Fruit fly (Drosophila melanogaster) whole organism, embryonic: ENCODE results near the gene Rab9Db.

Experiments
- Bgb ChIP-seq: fragments of 200-800 bp; sonication (Bioruptor generic); IDR thresholded peaks from 2 replicates; pipeline ENCODE4 v1.3.6; 2022; ENCODE audit warnings: missing biosample characterization, missing genetic modification characterization; ENCODE audit not compliant: partially characterized antibody
- CG12155 ChIP-seq: fragments of 200-800 bp; sonication (Bioruptor generic); optimal IDR thresholded peaks from 3 replicates; lab custom pipeline; 2016; ENCODE audit warnings: missing biosample characterization, missing genetic modification characterization
- CG17328 ChIP-seq: fragments of 200-800 bp; sonication (Bioruptor generic); IDR thresholded peaks from 2 replicates; pipeline ENCODE4 v1.3.6; 2022; ENCODE audit warnings: missing biosample characterization, missing genetic modification characterization
- CG17361 ChIP-seq: fragments of 200-800 bp; sonication (Bioruptor generic); IDR thresholded peaks from 3 replicates; pipeline ENCODE4 v1.3.6; 2022; ENCODE audit warnings: missing biosample characterization, missing genetic modification characterization
- CG17802 ChIP-seq: fragments of 200-800 bp; sonication (Bioruptor generic); optimal IDR thresholded peaks from 2 replicates; lab custom pipeline; 2018; ENCODE audit warnings: missing biosample characterization, mild to moderate bottlenecking, missing genetic modification characterization, moderate library complexity
- CG2199 ChIP-seq: fragments of 200-800 bp; sonication (Bioruptor generic); IDR thresholded peaks from 3 replicates; pipeline ENCODE4 v1.3.6; 2022; ENCODE audit warnings: missing biosample characterization, missing genetic modification characterization
- CG2678 ChIP-seq: fragments of 200-800 bp; sonication (Bioruptor generic); optimal IDR thresholded peaks from 3 replicates; lab custom pipeline; 2019; ENCODE audit warnings: missing biosample characterization, mild to moderate bottlenecking, missing genetic modification characterization, moderate library complexity
- CG3838 ChIP-seq: fragments of 200-800 bp; sonication (Bioruptor generic); optimal IDR thresholded peaks from 3 replicates; lab custom pipeline; 2016; ENCODE audit warnings: missing biosample characterization, missing genetic modification characterization
- CG4707 ChIP-seq: fragments of 200-800 bp; sonication (Bioruptor generic); optimal IDR thresholded peaks from 2 replicates; lab custom pipeline; 2018; ENCODE audit warnings: missing biosample characterization, mild to moderate bottlenecking, missing genetic modification characterization, moderate library complexity
- CG6654 ChIP-seq: fragments of 200-800 bp; sonication (Bioruptor generic); optimal IDR thresholded peaks from 2 replicates; lab custom pipeline; 2017; ENCODE audit warnings: missing biosample characterization, mild to moderate bottlenecking, missing genetic modification characterization
- CG6689 ChIP-seq: fragments of 200-800 bp; sonication (Bioruptor generic); IDR thresholded peaks from 2 replicates; pipeline ENCODE4 v1.3.6; 2022; ENCODE audit warnings: missing biosample characterization, missing genetic modification characterization
- CG6765 ChIP-seq: fragments of 200-800 bp; sonication (Bioruptor generic); optimal IDR thresholded peaks from 3 replicates; lab custom pipeline; 2017; ENCODE audit warnings: missing biosample characterization, mild to moderate bottlenecking, missing genetic modification characterization
- CG6813 ChIP-seq: fragments of 200-800 bp; sonication (Bioruptor generic); optimal IDR thresholded peaks from 2 replicates; lab custom pipeline; 2017; ENCODE audit warnings: missing biosample characterization, missing genetic modification characterization, mild to moderate bottlenecking, moderate library complexity, missing genetic modification reagents
- CG7357 ChIP-seq: fragments of 200-800 bp; sonication (Bioruptor generic); IDR thresholded peaks from 3 replicates; pipeline ENCODE4 v1.3.6; 2022; ENCODE audit warnings: missing biosample characterization, missing genetic modification characterization
- CG7987 ChIP-seq: fragments of 200-800 bp; sonication (Bioruptor generic); optimal IDR thresholded peaks from 2 replicates; lab custom pipeline; 2018; ENCODE audit warnings: missing biosample characterization, mild to moderate bottlenecking, missing genetic modification characterization, moderate library complexity
- CG8388 ChIP-seq: fragments of 200-800 bp; sonication (Bioruptor generic); optimal IDR thresholded peaks from 2 replicates; lab custom pipeline; 2019; ENCODE audit warnings: missing biosample characterization, mild to moderate bottlenecking, missing genetic modification characterization, moderate library complexity
- D ChIP-seq, 2 experiments: fragments of 200-800 bp in 1 of 2; fragments of >200 bp in 1 of 2; sonication (Bioruptor generic) in 1 of 2; optimal IDR thresholded peaks; 2 replicates in 1 of 2; 3 replicates in 1 of 2; lab custom pipeline; 2017; ENCODE audit warnings: mild to moderate bottlenecking in 1 of 2, missing biosample characterization in 1 of 2, missing genetic modification characterization in 1 of 2, missing genetic modification reagents in 1 of 2
- Doc3 ChIP-seq: fragments of 200-800 bp; sonication (Bioruptor generic); IDR thresholded peaks from 3 replicates; pipeline ENCODE4 v1.3.6; 2022; ENCODE audit warnings: missing biosample characterization, missing genetic modification characterization; ENCODE audit not compliant: partially characterized antibody
- Dref ChIP-seq: fragments of 200-800 bp; sonication (Bioruptor generic); IDR thresholded peaks from 2 replicates; pipeline ENCODE4 v1.3.6; 2022; ENCODE audit warnings: missing biosample characterization, missing genetic modification characterization
- Fer2 ChIP-seq: fragments of 200-800 bp; sonication (Bioruptor generic); optimal IDR thresholded peaks from 2 replicates; lab custom pipeline; 2018; ENCODE audit warnings: missing biosample characterization, mild to moderate bottlenecking, missing genetic modification characterization, moderate library complexity
- Gsc ChIP-seq: fragments of 200-800 bp; sonication (Bioruptor generic); IDR thresholded peaks from 2 replicates; pipeline ENCODE4 v1.3.6; 2022; ENCODE audit warnings: missing biosample characterization, missing genetic modification characterization
- HHEX ChIP-seq: fragments of 200-800 bp; sonication (Bioruptor generic); optimal IDR thresholded peaks from 3 replicates; lab custom pipeline; 2017; ENCODE audit warnings: missing biosample characterization, mild to moderate bottlenecking, missing genetic modification characterization, missing genetic modification reagents
- MESR4 ChIP-seq: fragments of 200-800 bp; sonication (Bioruptor generic); optimal IDR thresholded peaks from 2 replicates; lab custom pipeline; 2018; ENCODE audit warnings: missing biosample characterization, mild to moderate bottlenecking, missing genetic modification characterization, moderate library complexity
- Nf-YA ChIP-seq: fragments of 200-800 bp; sonication (Bioruptor generic); IDR thresholded peaks from 2 replicates; pipeline ENCODE4 v1.3.6; 2022; ENCODE audit warnings: missing biosample characterization, missing genetic modification characterization
- Scr ChIP-seq: fragments of 200-800 bp; sonication (Bioruptor generic); IDR thresholded peaks from 2 replicates; pipeline ENCODE4 v1.3.6; 2022; ENCODE audit warnings: missing biosample characterization, missing genetic modification characterization; ENCODE audit not compliant: partially characterized antibody
- Sox100B ChIP-seq: fragments of 200-800 bp; sonication (Bioruptor generic); optimal IDR thresholded peaks from 3 replicates; lab custom pipeline; 2018; ENCODE audit warnings: missing biosample characterization, mild to moderate bottlenecking, missing genetic modification characterization
- Tbp ChIP-seq: fragments of >200 bp; optimal IDR thresholded peaks from 2 replicates; lab custom pipeline; 2018; ENCODE audit warnings: missing biosample characterization, missing genetic modification characterization
- az2 ChIP-seq: fragments of 200-800 bp; sonication (Bioruptor generic); optimal IDR thresholded peaks from 3 replicates; lab custom pipeline; 2016; ENCODE audit warnings: missing biosample characterization, missing genetic modification characterization
- br ChIP-seq: fragments of >200 bp; optimal IDR thresholded peaks from 2 replicates; lab custom pipeline; 2017
- crol ChIP-seq: fragments of 200-800 bp; sonication (Bioruptor generic); IDR thresholded peaks from 2 replicates; pipeline ENCODE4 v1.3.6; 2022; ENCODE audit warnings: missing biosample characterization, missing genetic modification characterization
- cwo ChIP-seq: fragments of 200-800 bp; sonication (Bioruptor generic); optimal IDR thresholded peaks from 3 replicates; lab custom pipeline; 2017; ENCODE audit warnings: missing biosample characterization, missing genetic modification characterization, mild to moderate bottlenecking, moderate library complexity, missing genetic modification reagents
- da ChIP-seq: fragments of 200-800 bp; sonication (Bioruptor generic); optimal IDR thresholded peaks from 2 replicates; lab custom pipeline; 2016; ENCODE audit warnings: missing biosample characterization, missing genetic modification characterization
- dmrt99B ChIP-seq: fragments of 200-800 bp; sonication (Bioruptor generic); optimal IDR thresholded peaks from 2 replicates; lab custom pipeline; 2018; ENCODE audit warnings: missing biosample characterization, mild to moderate bottlenecking, missing genetic modification characterization, moderate library complexity
- dysf ChIP-seq: fragments of 200-800 bp; sonication (Bioruptor generic); IDR thresholded peaks from 3 replicates; pipeline ENCODE4 v1.3.6; 2022; ENCODE audit warnings: missing biosample characterization, missing genetic modification characterization
- eve ChIP-seq, 2 experiments: fragments of >200 bp; optimal IDR thresholded peaks; 2 replicates each; lab custom pipeline; 2017; ENCODE audit warnings: missing biosample characterization in 2 of 2, missing genetic modification characterization in 2 of 2
- eyg ChIP-seq: fragments of 200-800 bp; sonication (Bioruptor generic); optimal IDR thresholded peaks from 3 replicates; lab custom pipeline; 2016; ENCODE audit warnings: missing biosample characterization, missing genetic modification characterization
- fd64A ChIP-seq: fragments of 200-800 bp; sonication (Bioruptor generic); optimal IDR thresholded peaks from 3 replicates; lab custom pipeline; 2018; ENCODE audit warnings: missing biosample characterization, mild to moderate bottlenecking, missing genetic modification characterization
- gcm2 ChIP-seq: fragments of 200-800 bp; sonication (Bioruptor generic); optimal IDR thresholded peaks from 2 replicates; lab custom pipeline; 2016; ENCODE audit warnings: missing biosample characterization, missing genetic modification characterization
- h ChIP-seq: fragments of >200 bp; optimal IDR thresholded peaks from 2 replicates; lab custom pipeline; 2017
- lmd ChIP-seq: fragments of 200-800 bp; sonication (Bioruptor generic); IDR thresholded peaks from 2 replicates; pipeline ENCODE4 v1.3.6; 2022; ENCODE audit warnings: missing biosample characterization, missing genetic modification characterization
- mirr ChIP-seq: fragments of 200-800 bp; sonication (Bioruptor generic); optimal IDR thresholded peaks from 3 replicates; lab custom pipeline; 2018; ENCODE audit warnings: missing biosample characterization, mild to moderate bottlenecking, missing genetic modification characterization
- otp ChIP-seq: fragments of 200-800 bp; sonication (Bioruptor generic); IDR thresholded peaks from 3 replicates; pipeline ENCODE4, ENCODE4 v1.3.6; 2022; ENCODE audit warnings: missing biosample characterization, missing genetic modification characterization
- scrt ChIP-seq: fragments of 200-800 bp; sonication (Bioruptor generic); optimal IDR thresholded peaks from 2 replicates; lab custom pipeline; 2018; ENCODE audit warnings: missing biosample characterization, mild to moderate bottlenecking, missing genetic modification characterization, moderate library complexity
- sens-2 ChIP-seq: fragments of 200-800 bp; sonication (Bioruptor generic); IDR thresholded peaks from 2 replicates; pipeline ENCODE4 v1.3.6; 2022; ENCODE audit warnings: missing biosample characterization, missing genetic modification characterization
- sna ChIP-seq: fragments of 200-800 bp; sonication (Bioruptor generic); IDR thresholded peaks from 2 replicates; pipeline ENCODE4 v1.3.6; 2022; ENCODE audit warnings: missing biosample characterization, missing genetic modification characterization; ENCODE audit not compliant: partially characterized antibody
- sqz ChIP-seq: fragments of 200-800 bp; sonication (Bioruptor generic); optimal IDR thresholded peaks from 3 replicates; lab custom pipeline; 2018; ENCODE audit warnings: missing biosample characterization, mild to moderate bottlenecking, missing genetic modification characterization
- tup ChIP-seq: fragments of 200-800 bp; sonication (Bioruptor generic); optimal IDR thresholded peaks from 2 replicates; lab custom pipeline; 2016; ENCODE audit warnings: missing biosample characterization, mild to moderate bottlenecking, missing genetic modification characterization, moderate library complexity
- wor ChIP-seq: fragments of 200-800 bp; sonication (Bioruptor generic); IDR thresholded peaks from 2 replicates; pipeline ENCODE4 v1.3.6; 2022; ENCODE audit warnings: missing biosample characterization, missing genetic modification characterization
- zen2 ChIP-seq: fragments of 200-800 bp; sonication (Bioruptor generic); IDR thresholded peaks from 3 replicates; pipeline ENCODE4 v1.3.6; 2022; ENCODE audit warnings: missing biosample characterization, missing genetic modification characterization; ENCODE audit not compliant: partially characterized antibody

Rab9Db gene

DNA sequence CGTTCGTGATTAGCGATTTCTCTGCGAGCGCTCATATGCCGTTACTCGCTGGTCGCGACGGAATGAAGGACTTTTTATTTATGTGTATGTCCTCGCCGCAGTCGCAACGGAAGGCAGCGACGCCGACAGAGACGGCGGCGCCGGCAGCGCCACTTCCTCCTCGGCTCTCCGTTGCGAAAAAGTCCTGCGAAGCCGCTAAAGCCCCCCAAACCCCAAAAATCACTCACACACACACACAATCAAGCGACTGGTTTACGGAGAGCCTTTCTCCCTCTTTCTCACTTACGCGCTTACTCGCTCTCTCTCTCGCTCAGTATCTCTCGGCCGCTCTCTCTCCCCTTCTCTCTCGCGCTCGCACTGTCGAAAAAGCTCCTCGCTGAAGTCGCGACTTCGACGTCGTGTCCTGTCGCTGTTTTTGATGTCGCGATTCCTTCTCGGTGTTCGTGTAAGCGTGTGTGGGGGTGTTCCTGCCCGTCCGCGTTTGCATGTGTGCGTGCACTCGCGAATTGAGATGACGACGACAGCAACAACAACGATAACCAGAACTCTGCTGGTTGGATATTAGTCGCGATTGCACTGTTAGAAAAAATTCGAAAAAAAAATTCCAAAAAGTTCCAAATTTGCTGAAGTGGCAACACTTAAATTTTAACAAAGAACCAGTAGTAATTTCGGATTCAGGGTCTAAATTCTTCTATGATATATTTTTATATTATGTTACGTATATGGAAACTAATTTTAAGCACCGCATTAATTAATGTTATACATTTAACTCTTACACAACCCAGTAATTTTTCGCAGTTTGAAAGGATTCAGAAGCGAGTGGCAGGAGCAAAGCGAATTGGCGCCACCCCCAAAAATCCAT lies 2.6 kb downstream of the Rab9Db start, which contains the start of gene CG43347 (continued):
- peak; percentile 73 for TF ChIP-seq scrt
- TF ChIP-seq CG6654 (GFP tag; lab: Kevin White, UChicago), result no peak
- peak; percentile 37 for TF ChIP-seq sqz (GFP tag; lab: Kevin White, UChicago)
- no peak for TF ChIP-seq Sox100B (GFP tag; lab: Kevin White, UChicago)
- no peak for TF ChIP-seq da (GFP tag; lab: Kevin White, UChicago)
- TF ChIP-seq dmrt99B (tag; lab: Kevin White, UChicago), result peak; percentile 80
- no peak for TF ChIP-seq Scr
- TF ChIP-seq az2, result peak; percentile 53
- no peak for TF ChIP-seq zen2 (GFP tag; lab: Robert Waterston, UW)
- TF ChIP-seq CG6689 (GFP tag; lab: Robert Waterston, UW), result peak; percentile 65
- peak; percentile 48 for TF ChIP-seq CG17328 (GFP tag; lab: Robert Waterston, UW)
- peak; percentile 68 for TF ChIP-seq HHEX (GFP tag; lab: Kevin White, UChicago)
- TF ChIP-seq CG7357 (GFP tag; lab: Robert Waterston, UW), result peak; percentile 57; the same call in 2 of the 3 replicates
- TF ChIP-seq gcm2, result no peak
- TF ChIP-seq CG3838 (GFP tag; lab: Kevin White, UChicago), result no peak
- TF ChIP-seq CG17361 (GFP tag; lab: Robert Waterston, UW), result peak; percentile 80
- TF ChIP-seq Doc3, result no peak
- no peak for TF ChIP-seq Tbp (GFP tag; lab: Kevin White, UChicago)
- peak; percentile 89 for TF ChIP-seq CG2678
- no peak for TF ChIP-seq CG12155 (GFP tag; lab: Kevin White, UChicago)
- no peak for TF ChIP-seq CG4707 (GFP tag; lab: Kevin White, UChicago)
- TF ChIP-seq CG2199 (GFP tag; lab: Robert Waterston, UW), result no peak
- peak; percentile 69 for TF ChIP-seq CG6813 (GFP tag; lab: Kevin White, UChicago)
- TF ChIP-seq tup, result no peak
- peak; percentile 78 for TF ChIP-seq cwo
- no peak for TF ChIP-seq Gsc (GFP tag; lab: Robert Waterston, UW)
- TF ChIP-seq lmd (GFP tag; lab: Robert Waterston, UW), result peak; percentile 62
- TF ChIP-seq otp (GFP tag; lab: Robert Waterston, UW), result no peak
- TF ChIP-seq sna, result no peak
- TF ChIP-seq CG7987 (GFP tag; lab: Kevin White, UChicago), result no peak
- TF ChIP-seq sens-2 (GFP tag; lab: Robert Waterston, UW), result no peak
- no peak for TF ChIP-seq Dref
- TF ChIP-seq D (optimal IDR thresholded peaks at IDR 0.05; lab: Kevin White, UChicago), result no peak
- TF ChIP-seq D (GFP tag; optimal IDR thresholded peaks at IDR 0.05; lab: Kevin White, UChicago), result peak; percentile 47
- TF ChIP-seq Fer2 (tag; lab: Kevin White, UChicago), result peak; percentile 28
- peak; percentile 20; the same call in 1 of the 2 replicates for TF ChIP-seq Nf-YA (GFP tag; lab: Robert Waterston, UW)
- no peak for TF ChIP-seq h
- no peak for TF ChIP-seq fd64A (GFP tag; lab: Kevin White, UChicago)
- TF ChIP-seq wor (GFP tag; lab: Robert Waterston, UW), result peak; percentile 20; the same call in 1 of the 2 replicates
- peak; percentile 63 for TF ChIP-seq CG8388 (GFP tag; lab: Kevin White, UChicago)
- peak; percentile 63 for TF ChIP-seq crol (GFP tag; lab: Robert Waterston, UW)
- TF ChIP-seq CG6765 (GFP tag; lab: Kevin White, UChicago), result peak; percentile 61
- TF ChIP-seq mirr (GFP tag; lab: Kevin White, UChicago), result no peak
- no peak for TF ChIP-seq eve (GFP tag; optimal IDR thresholded peaks at IDR 0.05; lab: Kevin White, UChicago)
- no peak for TF ChIP-seq eyg (GFP tag; lab: Kevin White, UChicago)
- TF ChIP-seq dysf (GFP tag; lab: Robert Waterston, UW), result peak; percentile 82
- TF ChIP-seq Bgb (GFP tag; lab: Robert Waterston, UW), result no peak
- no peak for TF ChIP-seq br (lab: Kevin White, UChicago)
- TF ChIP-seq CG17802 (tag; lab: Kevin White, UChicago), result no peak
- TF ChIP-seq MESR4 (GFP tag; lab: Kevin White, UChicago), result no peak
